Worm (Caenorhabditis elegans) whole organism, L4/young adult: ENCODE data around the gene C04F6.7.

Source experiments
- W03F9.2 ChIP-seq: fragments of 150-350 bp; optimal IDR thresholded peaks from 2 replicates; lab custom pipeline; 2014; ENCODE audit warnings: missing biosample characterization, missing genetic modification characterization
- dao-5 ChIP-seq: sonication (generic microtip); optimal IDR thresholded peaks from 2 replicates; lab custom pipeline; 2016; ENCODE audit warnings: missing genotype, missing genetic modification characterization, moderate library complexity, missing compliant biosample characterization
- him-1 ChIP-seq: sonication (generic microtip); optimal IDR thresholded peaks from 2 replicates; lab custom pipeline; 2016; ENCODE audit warnings: missing genotype, missing genetic modification reagents, missing genetic modification characterization, missing compliant biosample characterization

The C04F6.7 gene

ce11 chrX:3441539-3441938 is 22.6 kb upstream of the C04F6.7 start, which contains the start of gene ZK813.3:
Gene ZK813.3 (plus strand): TSS chrX:3441839.
- TF ChIP-seq him-1, result no peak
- no peak for TF ChIP-seq dao-5
- TF ChIP-seq W03F9.2, result no peak

- no peak for TF ChIP-seq him-1
- no peak for TF ChIP-seq W03F9.2
- no peak for TF ChIP-seq dao-5
Measured at ce11 chrX:3440308-3440707, 21.3 kb upstream of the C04F6.7 start.

- TF ChIP-seq dao-5 (no peak), W03F9.2 (no peak), him-1 (no peak)
Measured at ce11 chrX:3439823-3440222, 20.8 kb upstream of the C04F6.7 start.

- TF ChIP-seq W03F9.2, result no peak
- TF ChIP-seq him-1, result no peak
- TF ChIP-seq dao-5, result no peak
Measured at ce11 chrX:3430020-3430419, 11.0 kb upstream of the C04F6.7 start, which contains the start of gene ZK813.4. Gene ZK813.4 (minus strand): TSS chrX:3430120.

ce11 chrX:3429122-3429521 is 10.1 kb upstream of the C04F6.7 start:
- TF ChIP-seq him-1 (no peak), W03F9.2 (no peak), dao-5 (no peak)

- TF ChIP-seq him-1 (no peak), dao-5 (no peak), W03F9.2 (no peak)
Measured at ce11 chrX:3424516-3424915, 5.5 kb upstream of the C04F6.7 start, which contains the start of gene ZK813.6. Gene ZK813.6 (plus strand): TSS chrX:3424816.

ce11 chrX:3416063-3416462 is 2.9 kb downstream of the C04F6.7 start:
- TF ChIP-seq W03F9.2, result no peak
- TF ChIP-seq him-1, result no peak
- no peak for TF ChIP-seq dao-5

- no peak for TF ChIP-seq dao-5
- TF ChIP-seq him-1, result no peak
- no peak for TF ChIP-seq W03F9.2
Measured at ce11 chrX:3414660-3415144, 4.3 kb downstream of the C04F6.7 start, which contains the start of gene dhs-27. Gene dhs-27 (minus strand): TSS chrX:3414710.

ce11 chrX:3411565-3412022 is 7.4 kb downstream of the C04F6.7 start, which contains the start of gene unc-78:
Gene unc-78 (minus strand): TSS chrX:3411615.
- TF ChIP-seq him-1, result no peak
- TF ChIP-seq dao-5, result no peak
- TF ChIP-seq W03F9.2, result no peak

ce11 chrX:3408717-3409303 is 10.2 kb downstream of the C04F6.7 start:
- TF ChIP-seq dao-5 (no peak), him-1 (no peak), W03F9.2 (no peak)

- TF ChIP-seq him-1 (no peak), W03F9.2 (no peak), dao-5 (no peak)
Measured at ce11 chrX:3403195-3403594, 15.8 kb downstream of the C04F6.7 start, which contains the start of gene vit-5. Gene vit-5 (plus strand): TSS chrX:3403471.

- TF ChIP-seq dao-5 (no peak), W03F9.2 (no peak), him-1 (no peak)
Measured at ce11 chrX:3401701-3402100, 17.3 kb downstream of the C04F6.7 start, which contains the start of gene C04F6.9. Gene C04F6.9 (plus strand): TSS chrX:3402001.

ce11 chrX:3400387-3400786 is 18.6 kb downstream of the C04F6.7 start:
- no peak for TF ChIP-seq dao-5
- no peak for TF ChIP-seq him-1
- TF ChIP-seq W03F9.2, result no peak

- TF ChIP-seq him-1, result no peak
- TF ChIP-seq W03F9.2, result no peak
- no peak for TF ChIP-seq dao-5
Measured at ce11 chrX:3399917-3400316, 19.1 kb downstream of the C04F6.7 start, which contains the start of gene cht-1. Gene cht-1 (minus strand): TSS chrX:3400017.

- TF ChIP-seq him-1 (no peak), dao-5 (no peak), W03F9.2 (no peak)
Measured at ce11 chrX:3396735-3397134, 22.2 kb downstream of the C04F6.7 start.

ce11 chrX:3393562-3393961 is 25.4 kb downstream of the C04F6.7 start, which contains the start of gene slcf-2:
Gene slcf-2 (plus strand): TSS chrX:3393862.
- TF ChIP-seq him-1, result no peak
- no peak for TF ChIP-seq W03F9.2
- TF ChIP-seq dao-5, result no peak
